Worm (Caenorhabditis elegans): ENCODE data around the gene rpb-6.

Gene rpb-6

ce11 chrII:10548778-10549671, 30.2 kb upstream of the rpb-6 start:
- TF ChIP-seq D1046.2 (GFP tag; IDR thresholded peaks at IDR 0.05) (no peak), nhr-41 (GFP tag; IDR thresholded peaks at IDR 0.05) (0 out of 2 replicates have a peak, but pooled peaks have one; percentile 21), lin-1 (GFP tag; IDR thresholded peaks at IDR 0.05) (peak; percentile 11; the same call in 1 of the 2 replicates), nhr-6 (tag; optimal IDR thresholded peaks at IDR 0.05) (peak; percentile 57), ceh-44 (GFP tag; IDR thresholded peaks at IDR 0.05) (0 out of 2 replicates have a peak, but pooled peaks have one; percentile 29), fos-1 (tag; optimal IDR thresholded peaks at IDR 0.05) (no peak), php-3 (GFP tag; IDR thresholded peaks at IDR 0.05) (peak; percentile 43; the same call in 1 of the 2 replicates), nhr-48 (tag; optimal IDR thresholded peaks at IDR 0.05) (peak; percentile 74), zfp-3 (GFP tag; conservative IDR thresholded peaks at IDR 0.05) (peak; percentile 84), lin-29 (GFP tag; IDR thresholded peaks at IDR 0.05) (no peak), daf-16 (GFP tag; optimal IDR thresholded peaks at IDR 0.05) (peak; percentile 19 to 21), daf-16 (tag; optimal IDR thresholded peaks at IDR 0.05) (peak; percentile 62), mxl-3 (GFP tag; optimal IDR thresholded peaks at IDR 0.05) (peak; percentile 85), fkh-10 (GFP tag; optimal IDR thresholded peaks at IDR 0.05) (peak; percentile 88), unc-39 (tag; optimal IDR thresholded peaks at IDR 0.05) (no peak), dmd-9 (GFP tag; IDR thresholded peaks at IDR 0.05) (0 out of 2 replicates have a peak, but pooled peaks have one; percentile 59), zip-2 (tag; optimal IDR thresholded peaks at IDR 0.05) (no peak), snpc-1.2 (GFP tag; IDR thresholded peaks at IDR 0.05) (peak; percentile 54; the same call in 1 of the 2 replicates), ceh-62 (tag; optimal IDR thresholded peaks at IDR 0.05) (no peak), ztf-7 (tag; optimal IDR thresholded peaks at IDR 0.05) (peak; percentile 34), nhr-76 (tag; optimal IDR thresholded peaks at IDR 0.05) (no peak), lin-13 (GFP tag; optimal IDR thresholded peaks at IDR 0.05) (peak; percentile 20), zip-11 (GFP tag; IDR thresholded peaks at IDR 0.05) (no peak), dpl-1 (GFP tag; optimal IDR thresholded peaks at IDR 0.05) (peak; percentile 48), nhr-42 (GFP tag; IDR thresholded peaks at IDR 0.05) (peak; percentile 74), mdl-1 (tag; optimal IDR thresholded peaks at IDR 0.05) (peak; percentile 89 to 95), F37D6.2 (tag; optimal IDR thresholded peaks at IDR 0.05) (peak; percentile 61), ZK337.2 (GFP tag; IDR thresholded peaks at IDR 0.05) (no peak), ama-1 (optimal IDR thresholded peaks at IDR 0.05) (peak; percentile 97), pha-4 (GFP tag; IDR thresholded peaks at IDR 0.05) (peak; percentile 77), pha-4 (tag; optimal IDR thresholded peaks at IDR 0.05) (peak; percentile 79), nhr-77 (tag; optimal IDR thresholded peaks at IDR 0.05) (peak; percentile 49), R02D3.7 (tag; optimal IDR thresholded peaks at IDR 0.05) (no peak), gei-8 (GFP tag; optimal IDR thresholded peaks at IDR 0.05) (no peak), skn-1 (tag; optimal IDR thresholded peaks at IDR 0.05) (no peak), cey-2 (tag; optimal IDR thresholded peaks at IDR 0.05; ENCODE audit: borderline replicate concordance, insufficient read depth) (peak; percentile 69), spr-1 (tag; optimal IDR thresholded peaks at IDR 0.05) (peak; percentile 63), ceh-28 (tag; optimal IDR thresholded peaks at IDR 0.05) (no peak), pqm-1 (tag; optimal IDR thresholded peaks at IDR 0.05) (no peak), Y75B8A.6 (GFP tag; IDR thresholded peaks at IDR 0.05) (no peak), vab-7 (GFP tag; IDR thresholded peaks at IDR 0.05) (0 out of 2 replicates have a peak, but pooled peaks have one; percentile 20), tag-97 (GFP tag; IDR thresholded peaks at IDR 0.05) (no peak), jun-1 (tag; optimal IDR thresholded peaks at IDR 0.05) (peak; percentile 38), mdt-29 (GFP tag; IDR thresholded peaks at IDR 0.05) (peak; percentile 75), Y5F2A.4 (GFP tag; optimal IDR thresholded peaks at IDR 0.05) (no peak), Y105C5A.15 (GFP tag; IDR thresholded peaks at IDR 0.05) (no peak), arid-1 (GFP tag; conservative IDR thresholded peaks at IDR 0.05) (peak; percentile 67), hlh-11 (tag; optimal IDR thresholded peaks at IDR 0.05) (peak; percentile 82), ceh-82 (tag; optimal IDR thresholded peaks at IDR 0.05) (no peak), nhr-28 (tag; optimal IDR thresholded peaks at IDR 0.05) (peak; percentile 51)
